Fruit fly (Drosophila melanogaster) whole organism, embryonic: ENCODE data around the gene TTLL4A.

Source experiments
- Ada2b ChIP-seq: fragments of 200-800 bp; sonication (Bioruptor generic); IDR thresholded peaks from 2 replicates; pipeline ENCODE4 v1.3.6; 2022; ENCODE audit warnings: missing biosample characterization, missing genetic modification characterization
- CG11723 ChIP-seq: fragments of 200-800 bp; sonication (Bioruptor generic); optimal IDR thresholded peaks from 2 replicates; lab custom pipeline; 2017; ENCODE audit warnings: missing biosample characterization, mild to moderate bottlenecking, missing genetic modification characterization
- CG13123 ChIP-seq: fragments of 200-800 bp; sonication (Bioruptor generic); optimal IDR thresholded peaks from 2 replicates; lab custom pipeline; 2016; ENCODE audit warnings: missing biosample characterization, missing genetic modification characterization
- CG13775 ChIP-seq: fragments of 200-800 bp; sonication (Bioruptor generic); optimal IDR thresholded peaks from 3 replicates; lab custom pipeline; 2017; ENCODE audit warnings: missing biosample characterization, mild to moderate bottlenecking, missing genetic modification characterization
- CG18262 ChIP-seq: fragments of 200-800 bp; optimal IDR thresholded peaks from 3 replicates; lab custom pipeline; 2019; ENCODE audit warnings: missing biosample characterization, mild to moderate bottlenecking, missing genetic modification characterization, moderate library complexity
- CG2120 ChIP-seq: fragments of 200-800 bp; sonication (Bioruptor generic); optimal IDR thresholded peaks from 3 replicates; lab custom pipeline; 2016; ENCODE audit warnings: missing biosample characterization, missing genetic modification characterization
- CG30431 ChIP-seq: fragments of 200-800 bp; sonication (Bioruptor generic); optimal IDR thresholded peaks from 2 replicates; lab custom pipeline; 2017; ENCODE audit warnings: missing biosample characterization, missing genetic modification characterization
- CG4360 ChIP-seq: fragments of 200-800 bp; sonication (Bioruptor generic); IDR thresholded peaks from 2 replicates; pipeline ENCODE4 v1.3.6; 2022; ENCODE audit warnings: missing biosample characterization, missing genetic modification characterization
- CG7271 ChIP-seq: fragments of 200-800 bp; sonication (Bioruptor generic); optimal IDR thresholded peaks from 2 replicates; lab custom pipeline; 2018; ENCODE audit warnings: missing biosample characterization, mild to moderate bottlenecking, missing genetic modification characterization, moderate library complexity
- Drgx ChIP-seq: fragments of 200-800 bp; sonication (Bioruptor generic); IDR thresholded peaks from 2 replicates; pipeline ENCODE4 v1.3.6; 2022; ENCODE audit warnings: missing biosample characterization, missing genetic modification characterization
- Eip74EF ChIP-seq, 2 experiments: fragments of 200-800 bp in 1 of 2; fragments of >200 bp in 1 of 2; sonication (Bioruptor generic) in 1 of 2; optimal IDR thresholded peaks; 2 replicates each; lab custom pipeline; 2017 to 2019; ENCODE audit warnings: missing biosample characterization in 2 of 2, missing genetic modification characterization in 2 of 2, mild to moderate bottlenecking in 1 of 2, moderate library complexity in 1 of 2
- Ets65A ChIP-seq: fragments of 200-800 bp; sonication (Bioruptor generic); peaks from one replicate; lab custom pipeline; 2016; ENCODE audit warnings: missing biosample characterization, missing genetic modification characterization
- Gsc ChIP-seq: fragments of 200-800 bp; sonication (Bioruptor generic); IDR thresholded peaks from 2 replicates; pipeline ENCODE4 v1.3.6; 2022; ENCODE audit warnings: missing biosample characterization, missing genetic modification characterization
- Hr39 ChIP-seq: fragments of >200 bp; optimal IDR thresholded peaks from 2 replicates; lab custom pipeline; 2017
- Lhr ChIP-seq: fragments of 200-800 bp; sonication (Bioruptor generic); optimal IDR thresholded peaks from 3 replicates; lab custom pipeline; 2017; ENCODE audit warnings: mild to moderate bottlenecking, missing biosample characterization, missing genetic modification reagents, missing genetic modification characterization
- Side ChIP-seq: fragments of 200-800 bp; sonication (Bioruptor generic); optimal IDR thresholded peaks from 2 replicates; lab custom pipeline; 2016; ENCODE audit warnings: missing biosample characterization, missing genetic modification characterization
- TFAM ChIP-seq: fragments of 200-800 bp; sonication (Bioruptor generic); optimal IDR thresholded peaks from 2 replicates; lab custom pipeline; 2017; ENCODE audit warnings: missing biosample characterization, missing genetic modification characterization, inconsistent platforms
- Taf1 ChIP-seq: fragments of 200-800 bp; sonication (Bioruptor generic); IDR thresholded peaks from 2 replicates; pipeline ENCODE4 v1.3.6; 2022; ENCODE audit warnings: missing biosample characterization, missing genetic modification characterization
- Usf ChIP-seq: fragments of 200-800 bp; sonication (Bioruptor generic); optimal IDR thresholded peaks from 2 replicates; lab custom pipeline; 2017; ENCODE audit warnings: missing genotype, missing biosample characterization, missing genetic modification characterization
- Xrp1 ChIP-seq: fragments of 200-800 bp; sonication (Bioruptor generic); IDR thresholded peaks from 2 replicates; pipeline ENCODE4 v1.3.6; 2022; ENCODE audit warnings: missing biosample characterization, missing genetic modification characterization
- bcd ChIP-seq: fragments of 200-800 bp; sonication (Bioruptor generic); optimal IDR thresholded peaks from 2 replicates; lab custom pipeline; 2017; ENCODE audit warnings: missing biosample characterization, mild to moderate bottlenecking, missing genetic modification characterization
- btn ChIP-seq: fragments of 200-800 bp; sonication (Bioruptor generic); optimal IDR thresholded peaks from 2 replicates; lab custom pipeline; 2016; ENCODE audit warnings: missing biosample characterization, missing genetic modification characterization
- cwo ChIP-seq: fragments of 200-800 bp; sonication (Bioruptor generic); optimal IDR thresholded peaks from 3 replicates; lab custom pipeline; 2017; ENCODE audit warnings: missing biosample characterization, missing genetic modification characterization, mild to moderate bottlenecking, moderate library complexity, missing genetic modification reagents
- dmrt99B ChIP-seq: fragments of 200-800 bp; sonication (Bioruptor generic); optimal IDR thresholded peaks from 2 replicates; lab custom pipeline; 2018; ENCODE audit warnings: missing biosample characterization, mild to moderate bottlenecking, missing genetic modification characterization, moderate library complexity
- ewg ChIP-seq: fragments of 200-800 bp; sonication (Bioruptor generic); optimal IDR thresholded peaks from 3 replicates; lab custom pipeline; 2017; ENCODE audit warnings: mild to moderate bottlenecking, missing biosample characterization, missing genetic modification reagents, missing genetic modification characterization
- fd3F ChIP-seq: fragments of 200-800 bp; sonication (Bioruptor generic); optimal IDR thresholded peaks from 2 replicates; lab custom pipeline; 2018; ENCODE audit warnings: missing biosample characterization, mild to moderate bottlenecking, missing genetic modification characterization, moderate library complexity
- fd96Cb ChIP-seq: fragments of 200-800 bp; sonication (Bioruptor generic); optimal IDR thresholded peaks from 2 replicates; lab custom pipeline; 2018; ENCODE audit warnings: missing biosample characterization, mild to moderate bottlenecking, missing genetic modification characterization, moderate library complexity
- fru ChIP-seq: fragments of >200 bp; optimal IDR thresholded peaks from 2 replicates; lab custom pipeline; 2017
- ftz-f1 ChIP-seq: fragments of 200-800 bp; sonication (Bioruptor generic); optimal IDR thresholded peaks from 2 replicates; lab custom pipeline; 2016; ENCODE audit warnings: missing biosample characterization, missing genetic modification characterization
- gce ChIP-seq: fragments of 200-800 bp; sonication (Bioruptor generic); IDR thresholded peaks from 3 replicates; pipeline ENCODE4 v1.3.6; 2022; ENCODE audit warnings: missing biosample characterization, missing genetic modification characterization
- gsb ChIP-seq: fragments of 200-800 bp; sonication (Bioruptor generic); IDR thresholded peaks from 2 replicates; pipeline ENCODE4 v1.3.6; 2022; ENCODE audit warnings: missing biosample characterization, missing genetic modification characterization
- gsb-n ChIP-seq: fragments of 200-800 bp; sonication (Bioruptor generic); optimal IDR thresholded peaks from 3 replicates; lab custom pipeline; 2018; ENCODE audit warnings: missing biosample characterization, mild to moderate bottlenecking, missing genetic modification characterization
- her ChIP-seq: fragments of 200-800 bp; sonication (Bioruptor generic); optimal IDR thresholded peaks from 2 replicates; lab custom pipeline; 2016; ENCODE audit warnings: missing biosample characterization, missing genetic modification characterization
- hkb ChIP-seq, 2 experiments: fragments of 200-800 bp in 1 of 2; fragments of >200 bp in 1 of 2; sonication (Bioruptor generic) in 1 of 2; IDR thresholded peaks in 1 of 2; optimal IDR thresholded peaks in 1 of 2; 2 replicates each; pipeline versions ENCODE4 v1.3.6 to Lab custom; 2017 to 2022; ENCODE audit warnings: missing biosample characterization in 1 of 2, missing genetic modification characterization in 1 of 2
- knrl ChIP-seq: fragments of 200-800 bp; sonication (Bioruptor generic); IDR thresholded peaks from 3 replicates; pipeline ENCODE4 v1.3.6; 2022; ENCODE audit warnings: missing biosample characterization, missing genetic modification characterization; ENCODE audit not compliant: partially characterized antibody
- lbe ChIP-seq: fragments of 200-800 bp; sonication (Bioruptor generic); optimal IDR thresholded peaks from 2 replicates; lab custom pipeline; 2016; ENCODE audit warnings: missing biosample characterization, mild to moderate bottlenecking, missing genetic modification characterization
- lmd ChIP-seq: fragments of 200-800 bp; sonication (Bioruptor generic); IDR thresholded peaks from 2 replicates; pipeline ENCODE4 v1.3.6; 2022; ENCODE audit warnings: missing biosample characterization, missing genetic modification characterization
- lola ChIP-seq, 3 experiments: fragments of >200 bp in 2 of 3; fragments of 200-800 bp in 1 of 3; sonication (Bioruptor generic) in 1 of 3; optimal IDR thresholded peaks; 2 replicates each; lab custom pipeline; 2017 to 2019; ENCODE audit warnings: missing biosample characterization in 3 of 3, missing genetic modification characterization in 3 of 3, mild to moderate bottlenecking in 1 of 3, moderate library complexity in 1 of 3
- nau ChIP-seq: fragments of 200-800 bp; sonication (Bioruptor generic); optimal IDR thresholded peaks from 3 replicates; lab custom pipeline; 2017; ENCODE audit warnings: missing biosample characterization, mild to moderate bottlenecking, missing genetic modification characterization, missing genetic modification reagents
- nom ChIP-seq: fragments of 200-800 bp; sonication (Bioruptor generic); optimal IDR thresholded peaks from 2 replicates; lab custom pipeline; 2017; ENCODE audit warnings: missing biosample characterization, missing genetic modification characterization, mild to moderate bottlenecking, moderate library complexity, missing genetic modification reagents
- oc ChIP-seq: fragments of 200-800 bp; sonication (Bioruptor generic); optimal IDR thresholded peaks from 2 replicates; lab custom pipeline; 2018; ENCODE audit warnings: missing biosample characterization, mild to moderate bottlenecking, missing genetic modification characterization, moderate library complexity
- peb ChIP-seq: fragments of 200-800 bp; sonication (Bioruptor generic); IDR thresholded peaks from 2 replicates; pipeline ENCODE4 v1.3.6; 2022; ENCODE audit warnings: missing biosample characterization, missing genetic modification characterization
- pita ChIP-seq: fragments of 200-800 bp; sonication (Bioruptor generic); optimal IDR thresholded peaks from 2 replicates; lab custom pipeline; 2017; ENCODE audit warnings: missing biosample characterization, mild to moderate bottlenecking, missing genetic modification characterization
- psq ChIP-seq: fragments of 200-800 bp; sonication (Bioruptor generic); optimal IDR thresholded peaks from 2 replicates; lab custom pipeline; 2017; ENCODE audit warnings: missing biosample characterization, missing genetic modification characterization
- row ChIP-seq: fragments of 200-800 bp; sonication (Bioruptor generic); IDR thresholded peaks from 3 replicates; pipeline ENCODE4 v1.3.6; 2022; ENCODE audit warnings: missing biosample characterization, missing genetic modification characterization
- schlank ChIP-seq: fragments of 200-800 bp; sonication (Bioruptor generic); optimal IDR thresholded peaks from 2 replicates; lab custom pipeline; 2018; ENCODE audit warnings: missing biosample characterization, mild to moderate bottlenecking, missing genetic modification characterization
- slbo ChIP-seq: fragments of 200-800 bp; sonication (Bioruptor generic); IDR thresholded peaks from 2 replicates; pipeline ENCODE4 v1.3.6; 2022; ENCODE audit warnings: missing biosample characterization, missing genetic modification characterization
- ssp ChIP-seq: fragments of 200-800 bp; sonication (Bioruptor generic); IDR thresholded peaks from 2 replicates; pipeline ENCODE4 v1.3.6; 2022; ENCODE audit warnings: missing biosample characterization, missing genetic modification characterization
- ttk ChIP-seq: fragments of 200-800 bp; sonication (Bioruptor generic); IDR thresholded peaks from 2 replicates; pipeline ENCODE4 v2.1.2; 2022; ENCODE audit warnings: missing biosample characterization, missing genetic modification characterization
- usp ChIP-seq: fragments of >200 bp; optimal IDR thresholded peaks from 2 replicates; lab custom pipeline; 2017; ENCODE audit warnings: missing biosample characterization, missing genetic modification characterization

The TTLL4A gene

dm6 chr2L:11003925-11004673 lies 14.9 kb downstream of the TTLL4A start, which contains the start of gene RpL9 (continued):
- TF ChIP-seq fd3F (GFP tag; lab: Kevin White, UChicago) (peak; percentile 42), Taf1 (GFP tag; lab: Robert Waterston, UW) (0 out of 2 replicates have a peak, but pooled peaks have one; percentile 10), gsb (peak; percentile 46; the same call in 1 of the 2 replicates), CG2120 (GFP tag; lab: Kevin White, UChicago) (peak; percentile 3), nau (GFP tag; lab: Kevin White, UChicago) (peak; percentile 84), Gsc (GFP tag; lab: Robert Waterston, UW) (no peak), ssp (GFP tag; lab: Robert Waterston, UW) (no peak), ttk (GFP tag; lab: Robert Waterston, UW) (no peak), Usf (GFP tag; lab: Kevin White, UChicago) (peak; percentile 38), Hr39 (lab: Kevin White, UChicago) (no peak), her (peak; percentile 81), TFAM (GFP tag; lab: Kevin White, UChicago) (no peak), CG13775 (GFP tag; lab: Kevin White, UChicago) (peak; percentile 78), CG7271 (tag; lab: Kevin White, UChicago) (peak; percentile 95), CG4360 (GFP tag; lab: Robert Waterston, UW) (peak; percentile 23), cwo (GFP tag; lab: Kevin White, UChicago) (no peak), CG11723 (GFP tag; lab: Kevin White, UChicago) (no peak), Lhr (GFP tag; lab: Kevin White, UChicago) (peak; percentile 50), psq (GFP tag; lab: Kevin White, UChicago) (peak; percentile 32), lbe (GFP tag; lab: Kevin White, UChicago) (no peak), hkb (optimal IDR thresholded peaks at IDR 0.05; lab: Kevin White, UChicago) (no peak), hkb (GFP tag; IDR thresholded peaks at IDR 0.05; lab: Robert Waterston, UW) (peak; percentile 83), Eip74EF (GFP tag; optimal IDR thresholded peaks at IDR 0.05; lab: Kevin White, UChicago) (no peak), btn (GFP tag; lab: Kevin White, UChicago) (peak; percentile 41), bcd (GFP tag; lab: Kevin White, UChicago) (peak; percentile 85), fd96Cb (tag; lab: Kevin White, UChicago) (no peak), CG13123 (GFP tag; lab: Kevin White, UChicago) (no peak), pita (GFP tag; lab: Kevin White, UChicago) (no peak), usp (GFP tag; lab: Kevin White, UChicago) (no peak), peb (GFP tag; lab: Robert Waterston, UW) (no peak), dmrt99B (no peak), Side (peak; percentile 82), gce (peak; percentile 81; the same call in 2 of the 3 replicates), fru (lab: Kevin White, UChicago) (no peak), schlank (peak; percentile 79), CG30431 (no peak), oc (tag; lab: Kevin White, UChicago) (no peak), CG18262 (tag; lab: Kevin White, UChicago) (peak; percentile 64), ewg (GFP tag; lab: Kevin White, UChicago) (no peak), lmd (GFP tag; lab: Robert Waterston, UW) (no peak), Drgx (no peak), knrl (GFP tag; lab: Robert Waterston, UW) (no peak), Xrp1 (GFP tag; lab: Robert Waterston, UW) (0 out of 2 replicates have a peak, but pooled peaks have one; percentile 6), row (peak; percentile 42; the same call in 2 of the 3 replicates), ftz-f1 (GFP tag; lab: Kevin White, UChicago) (no peak), Ada2b (GFP tag; lab: Robert Waterston, UW) (peak; percentile 45; the same call in 1 of the 2 replicates), Ets65A (peak; percentile 94), slbo (GFP tag; lab: Robert Waterston, UW) (no peak), nom (GFP tag; lab: Kevin White, UChicago) (peak; percentile 88), lola (GFP tag; optimal IDR thresholded peaks at IDR 0.05; lab: Kevin White, UChicago) (peak in 1 of 3 experiments; percentile 7), gsb-n (tag; lab: Kevin White, UChicago) (no peak)
